Worm (Caenorhabditis elegans): ENCODE measurements around the gene sre-45.

sre-45 gene

ce11 chrII:13505977-13506568 lies 11.6 kb upstream of the sre-45 start:
- no peak for TF ChIP-seq tab-1 (GFP tag; IDR thresholded peaks at IDR 0.05)
- TF ChIP-seq ref-1 (GFP tag; conservative IDR thresholded peaks at IDR 0.05): no peak
- TF ChIP-seq klf-2 (GFP tag; conservative IDR thresholded peaks at IDR 0.05): no peak
- TF ChIP-seq flt-1 (GFP tag; IDR thresholded peaks at IDR 0.05): no peak
- TF ChIP-seq T22C8.4 (GFP tag; IDR thresholded peaks at IDR 0.05): no peak
- no peak for TF ChIP-seq cog-1 (tag; optimal IDR thresholded peaks at IDR 0.05)
- no peak for TF ChIP-seq ztf-23 (GFP tag; IDR thresholded peaks at IDR 0.05)
- TF ChIP-seq ztf-29 (GFP tag; IDR thresholded peaks at IDR 0.05): no peak
- TF ChIP-seq med-1 (GFP tag; optimal IDR thresholded peaks at IDR 0.05; ENCODE audit: insufficient read depth): no peak

- TF ChIP-seq ztf-29 (GFP tag; IDR thresholded peaks at IDR 0.05) (no peak), klf-2 (GFP tag; conservative IDR thresholded peaks at IDR 0.05) (no peak), ztf-23 (GFP tag; IDR thresholded peaks at IDR 0.05) (no peak), med-1 (GFP tag; optimal IDR thresholded peaks at IDR 0.05; ENCODE audit: insufficient read depth) (no peak), T22C8.4 (GFP tag; IDR thresholded peaks at IDR 0.05) (no peak), cog-1 (tag; optimal IDR thresholded peaks at IDR 0.05) (no peak), tab-1 (GFP tag; IDR thresholded peaks at IDR 0.05) (no peak), ref-1 (GFP tag; conservative IDR thresholded peaks at IDR 0.05) (no peak), flt-1 (GFP tag; IDR thresholded peaks at IDR 0.05) (no peak)
These were observed 10.2 kb upstream of the sre-45 start, which contains the start of gene nep-17 for ce11 chrII:13507535-13507934. TSS of gene nep-17 (plus strand) at chrII:13507819.

- no peak for TF ChIP-seq T22C8.4 (GFP tag; IDR thresholded peaks at IDR 0.05)
- TF ChIP-seq ref-1 (GFP tag; conservative IDR thresholded peaks at IDR 0.05): no peak
- TF ChIP-seq ztf-29 (GFP tag; IDR thresholded peaks at IDR 0.05): no peak
- no peak for TF ChIP-seq tab-1 (GFP tag; IDR thresholded peaks at IDR 0.05)
- TF ChIP-seq med-1 (GFP tag; optimal IDR thresholded peaks at IDR 0.05; ENCODE audit: insufficient read depth): no peak
- TF ChIP-seq klf-2 (GFP tag; conservative IDR thresholded peaks at IDR 0.05): no peak
These were observed 9.1 kb upstream of the sre-45 start for ce11 chrII:13508607-13509006.

ce11 chrII:13515813-13516212 lies 1.9 kb upstream of the sre-45 start:
- TF ChIP-seq tab-1 (GFP tag; IDR thresholded peaks at IDR 0.05) (no peak), ztf-29 (GFP tag; IDR thresholded peaks at IDR 0.05) (no peak), med-1 (GFP tag; optimal IDR thresholded peaks at IDR 0.05; ENCODE audit: insufficient read depth) (no peak), flt-1 (GFP tag; IDR thresholded peaks at IDR 0.05) (no peak), ref-1 (GFP tag; conservative IDR thresholded peaks at IDR 0.05) (no peak), T22C8.4 (GFP tag; IDR thresholded peaks at IDR 0.05) (no peak), ztf-23 (GFP tag; IDR thresholded peaks at IDR 0.05) (no peak), cog-1 (tag; optimal IDR thresholded peaks at IDR 0.05) (no peak), klf-2 (GFP tag; conservative IDR thresholded peaks at IDR 0.05) (no peak)

ce11 chrII:13521179-13521616 lies 3.5 kb downstream of the sre-45 start:
- TF ChIP-seq ztf-29 (GFP tag; IDR thresholded peaks at IDR 0.05) (no peak), ref-1 (GFP tag; conservative IDR thresholded peaks at IDR 0.05) (no peak), klf-2 (GFP tag; conservative IDR thresholded peaks at IDR 0.05) (no peak), tab-1 (GFP tag; IDR thresholded peaks at IDR 0.05) (no peak)

- TF ChIP-seq ref-1 (GFP tag; conservative IDR thresholded peaks at IDR 0.05) (no peak), med-1 (GFP tag; optimal IDR thresholded peaks at IDR 0.05; ENCODE audit: insufficient read depth) (no peak), flt-1 (GFP tag; IDR thresholded peaks at IDR 0.05) (no peak), klf-2 (GFP tag; conservative IDR thresholded peaks at IDR 0.05) (no peak), cog-1 (tag; optimal IDR thresholded peaks at IDR 0.05) (no peak), ztf-23 (GFP tag; IDR thresholded peaks at IDR 0.05) (no peak), T22C8.4 (GFP tag; IDR thresholded peaks at IDR 0.05) (no peak), tab-1 (GFP tag; IDR thresholded peaks at IDR 0.05) (no peak), ztf-29 (GFP tag; IDR thresholded peaks at IDR 0.05) (no peak)
These were observed 4.3 kb downstream of the sre-45 start for ce11 chrII:13521977-13522404.

- TF ChIP-seq klf-2 (GFP tag; conservative IDR thresholded peaks at IDR 0.05): no peak
- no peak for TF ChIP-seq ztf-23 (GFP tag; IDR thresholded peaks at IDR 0.05)
- no peak for TF ChIP-seq T22C8.4 (GFP tag; IDR thresholded peaks at IDR 0.05)
- no peak for TF ChIP-seq ref-1 (GFP tag; conservative IDR thresholded peaks at IDR 0.05)
- TF ChIP-seq tab-1 (GFP tag; IDR thresholded peaks at IDR 0.05): no peak
- no peak for TF ChIP-seq ztf-29 (GFP tag; IDR thresholded peaks at IDR 0.05)
- no peak for TF ChIP-seq flt-1 (GFP tag; IDR thresholded peaks at IDR 0.05)
- TF ChIP-seq cog-1 (tag; optimal IDR thresholded peaks at IDR 0.05): no peak
- TF ChIP-seq med-1 (GFP tag; optimal IDR thresholded peaks at IDR 0.05; ENCODE audit: insufficient read depth): no peak
These were observed 11.4 kb downstream of the sre-45 start for ce11 chrII:13529131-13529530.

ce11 chrII:13530657-13531056 lies 13.0 kb downstream of the sre-45 start:
- no peak for TF ChIP-seq ztf-29 (GFP tag; IDR thresholded peaks at IDR 0.05)
- TF ChIP-seq flt-1 (GFP tag; IDR thresholded peaks at IDR 0.05): no peak
- TF ChIP-seq cog-1 (tag; optimal IDR thresholded peaks at IDR 0.05): no peak
- no peak for TF ChIP-seq ref-1 (GFP tag; conservative IDR thresholded peaks at IDR 0.05)
- no peak for TF ChIP-seq ztf-23 (GFP tag; IDR thresholded peaks at IDR 0.05)
- no peak for TF ChIP-seq klf-2 (GFP tag; conservative IDR thresholded peaks at IDR 0.05)
- no peak for TF ChIP-seq med-1 (GFP tag; optimal IDR thresholded peaks at IDR 0.05; ENCODE audit: insufficient read depth)
- no peak for TF ChIP-seq tab-1 (GFP tag; IDR thresholded peaks at IDR 0.05)
- no peak for TF ChIP-seq T22C8.4 (GFP tag; IDR thresholded peaks at IDR 0.05)

- TF ChIP-seq flt-1 (GFP tag; IDR thresholded peaks at IDR 0.05) (no peak), tab-1 (GFP tag; IDR thresholded peaks at IDR 0.05) (no peak), cog-1 (tag; optimal IDR thresholded peaks at IDR 0.05) (no peak), ref-1 (GFP tag; conservative IDR thresholded peaks at IDR 0.05) (no peak), T22C8.4 (GFP tag; IDR thresholded peaks at IDR 0.05) (no peak), klf-2 (GFP tag; conservative IDR thresholded peaks at IDR 0.05) (no peak), ztf-23 (GFP tag; IDR thresholded peaks at IDR 0.05) (no peak), med-1 (GFP tag; optimal IDR thresholded peaks at IDR 0.05; ENCODE audit: insufficient read depth) (no peak), ztf-29 (GFP tag; IDR thresholded peaks at IDR 0.05) (no peak)
These were observed 13.4 kb downstream of the sre-45 start, which contains the start of gene snx-14 for ce11 chrII:13531118-13531517. TSS of gene snx-14 (minus strand) at chrII:13531218.

ce11 chrII:13540956-13541355 lies 23.3 kb downstream of the sre-45 start, which contains the start of the genes noa-1 and Y48E1B.17:
TSS of gene noa-1 (minus strand) at chrII:13541056.
TSS of gene Y48E1B.17 (minus strand) at chrII:13541084.
- TF ChIP-seq flt-1 (GFP tag; IDR thresholded peaks at IDR 0.05): no peak
- no peak for TF ChIP-seq tab-1 (GFP tag; IDR thresholded peaks at IDR 0.05)
- no peak for TF ChIP-seq klf-2 (GFP tag; conservative IDR thresholded peaks at IDR 0.05)
- no peak for TF ChIP-seq ref-1 (GFP tag; conservative IDR thresholded peaks at IDR 0.05)
- no peak for TF ChIP-seq T22C8.4 (GFP tag; IDR thresholded peaks at IDR 0.05)
- no peak for TF ChIP-seq ztf-23 (GFP tag; IDR thresholded peaks at IDR 0.05)
- TF ChIP-seq med-1 (GFP tag; optimal IDR thresholded peaks at IDR 0.05; ENCODE audit: insufficient read depth): no peak
- no peak for TF ChIP-seq ztf-29 (GFP tag; IDR thresholded peaks at IDR 0.05)
- TF ChIP-seq cog-1 (tag; optimal IDR thresholded peaks at IDR 0.05): no peak
